Worm (Caenorhabditis elegans) whole organism, late embryonic: Measurements from ENCODE around the gene F46G10.4.

Experiments used
- ceh-34 ChIP-seq: sonication (generic microtip); optimal IDR thresholded peaks from 2 replicates; lab custom pipeline; 2016; ENCODE audit warnings: mild to moderate bottlenecking, missing genetic modification characterization, missing compliant biosample characterization
- fkh-10 ChIP-seq: fragments of 150-350 bp; optimal IDR thresholded peaks from 2 replicates; lab custom pipeline; 2014; ENCODE audit warnings: missing biosample characterization, missing genetic modification reagents, missing genetic modification characterization
- unc-42 ChIP-seq: sonication (generic microtip); optimal IDR thresholded peaks from 2 replicates; lab custom pipeline; 2016; ENCODE audit warnings: missing genotype, missing genetic modification characterization, missing compliant biosample characterization
- ztf-16 ChIP-seq: sonication (generic microtip); optimal IDR thresholded peaks from 2 replicates; lab custom pipeline; 2017; ENCODE audit warnings: missing genetic modification characterization, missing compliant biosample characterization

DNA sequence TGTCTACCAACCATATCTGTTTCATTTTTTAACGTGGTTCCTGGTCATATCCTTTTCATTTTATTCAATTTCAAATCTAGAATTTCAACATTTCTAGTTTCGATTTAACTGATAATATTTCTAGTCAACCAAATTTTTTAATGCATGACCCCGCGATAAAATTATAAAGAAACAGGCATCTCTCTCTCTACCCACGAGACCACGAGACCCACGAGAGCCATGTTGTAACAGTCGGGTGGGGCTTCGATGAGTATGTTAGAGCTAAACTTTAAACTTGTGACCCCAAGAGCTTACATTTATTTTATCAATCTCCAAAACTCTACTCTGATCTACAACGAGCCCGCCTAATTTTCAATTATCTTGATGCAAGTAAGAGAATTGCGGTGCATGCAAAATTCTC is 15.5 kb upstream of the F46G10.4 start:
- TF ChIP-seq unc-42 (tag; lab: Kevin White, UChicago) (no peak), ztf-16 (tag; lab: Kevin White, UChicago) (no peak), ceh-34 (tag; lab: Kevin White, UChicago) (no peak), fkh-10 (GFP tag; lab: Kevin White, UChicago) (no peak)
